Fruit fly (Drosophila melanogaster) whole organism, embryonic: Measurements from ENCODE around the gene tau.

ENCODE experiments used
- Antp ChIP-seq: fragments of 200-800 bp; sonication (Bioruptor generic); optimal IDR thresholded peaks from 3 replicates; lab custom pipeline; 2016; ENCODE audit warnings: missing biosample characterization, missing genetic modification characterization
- Awh ChIP-seq: fragments of 200-800 bp; sonication (Bioruptor generic); IDR thresholded peaks from 2 replicates; pipeline ENCODE4, ENCODE4 v1.3.6; 2022; ENCODE audit warnings: missing biosample characterization, missing genetic modification characterization
- B-H1 ChIP-seq: fragments of 200-800 bp; sonication (Bioruptor generic); IDR thresholded peaks from 3 replicates; pipeline ENCODE4 v1.3.6; 2022; ENCODE audit warnings: missing biosample characterization, missing genetic modification characterization
- Bdp1 ChIP-seq: fragments of 200-800 bp; sonication (Bioruptor generic); optimal IDR thresholded peaks from 3 replicates; lab custom pipeline; 2016; ENCODE audit warnings: missing biosample characterization, missing genetic modification characterization
- Bgb ChIP-seq: fragments of 200-800 bp; sonication (Bioruptor generic); IDR thresholded peaks from 2 replicates; pipeline ENCODE4 v1.3.6; 2022; ENCODE audit warnings: missing biosample characterization, missing genetic modification characterization; ENCODE audit not compliant: partially characterized antibody
- CG10959 ChIP-seq: fragments of 200-800 bp; sonication (Bioruptor generic); IDR thresholded peaks from 2 replicates; pipeline ENCODE4 v1.3.6; 2022; ENCODE audit warnings: missing biosample characterization, missing genetic modification characterization
- CG12299 ChIP-seq: fragments of 200-800 bp; sonication (Bioruptor generic); optimal IDR thresholded peaks from 2 replicates; lab custom pipeline; 2018; ENCODE audit warnings: missing biosample characterization, mild to moderate bottlenecking, missing genetic modification characterization
- CG12744 ChIP-seq: fragments of 200-800 bp; sonication (Bioruptor generic); optimal IDR thresholded peaks from 2 replicates; lab custom pipeline; 2016; ENCODE audit warnings: missing biosample characterization, missing genetic modification characterization
- CG13296 ChIP-seq: fragments of 200-800 bp; sonication (Bioruptor generic); optimal IDR thresholded peaks from 3 replicates; lab custom pipeline; 2018; ENCODE audit warnings: missing biosample characterization, mild to moderate bottlenecking, missing genetic modification characterization
- CG13775 ChIP-seq: fragments of 200-800 bp; sonication (Bioruptor generic); optimal IDR thresholded peaks from 3 replicates; lab custom pipeline; 2017; ENCODE audit warnings: missing biosample characterization, mild to moderate bottlenecking, missing genetic modification characterization
- CG13894 ChIP-seq: fragments of 200-800 bp; sonication (Bioruptor generic); optimal IDR thresholded peaks from 3 replicates; lab custom pipeline; 2018; ENCODE audit warnings: missing biosample characterization, mild to moderate bottlenecking, missing genetic modification characterization, moderate library complexity
- CG14014 ChIP-seq: fragments of 200-800 bp; sonication (Bioruptor generic); IDR thresholded peaks from 2 replicates; pipeline ENCODE4 v1.3.6; 2022; ENCODE audit warnings: missing biosample characterization, missing genetic modification characterization
- CG17186 ChIP-seq: fragments of 200-800 bp; sonication (Bioruptor generic); optimal IDR thresholded peaks from 3 replicates; lab custom pipeline; 2017; ENCODE audit warnings: missing biosample characterization, missing genetic modification reagents, missing genetic modification characterization
- CG2120 ChIP-seq: fragments of 200-800 bp; sonication (Bioruptor generic); optimal IDR thresholded peaks from 3 replicates; lab custom pipeline; 2016; ENCODE audit warnings: missing biosample characterization, missing genetic modification characterization
- CG4730 ChIP-seq: fragments of 200-800 bp; sonication (Bioruptor generic); IDR thresholded peaks from 2 replicates; pipeline ENCODE4 v1.3.6; 2022; ENCODE audit warnings: missing biosample characterization, missing genetic modification characterization
- CG5180 ChIP-seq: fragments of 200-800 bp; sonication (Bioruptor generic); optimal IDR thresholded peaks from 3 replicates; lab custom pipeline; 2017; ENCODE audit warnings: missing biosample characterization, missing genetic modification characterization, mild to moderate bottlenecking, moderate library complexity, missing genetic modification reagents
- CG7357 ChIP-seq: fragments of 200-800 bp; sonication (Bioruptor generic); IDR thresholded peaks from 3 replicates; pipeline ENCODE4 v1.3.6; 2022; ENCODE audit warnings: missing biosample characterization, missing genetic modification characterization
- CG7786 ChIP-seq: fragments of 200-800 bp; sonication (Bioruptor generic); optimal IDR thresholded peaks from 2 replicates; lab custom pipeline; 2016; ENCODE audit warnings: missing biosample characterization, missing genetic modification characterization
- CG8290 ChIP-seq, 3 experiments: fragments of 200-800 bp; sonication (Bioruptor generic); optimal IDR thresholded peaks; 2 replicates each; lab custom pipeline; 2016 to 2019; ENCODE audit warnings: missing biosample characterization in 3 of 3, missing genetic modification characterization in 3 of 3, mild to moderate bottlenecking in 2 of 3, moderate library complexity in 1 of 3
- CG9797 ChIP-seq: fragments of 200-800 bp; sonication (Bioruptor generic); optimal IDR thresholded peaks from 3 replicates; lab custom pipeline; 2018; ENCODE audit warnings: missing biosample characterization, mild to moderate bottlenecking, missing genetic modification characterization
- Chrac-16 ChIP-seq: fragments of 200-800 bp; sonication (Bioruptor generic); optimal IDR thresholded peaks from 3 replicates; lab custom pipeline; 2016; ENCODE audit warnings: missing biosample characterization, missing genetic modification characterization
- CkIIα-i1 ChIP-seq: fragments of 200-800 bp; sonication (Bioruptor generic); IDR thresholded peaks from 2 replicates; pipeline ENCODE4 v1.3.6; 2022; ENCODE audit warnings: missing biosample characterization, missing genetic modification characterization
- CoRest ChIP-seq: fragments of 200-800 bp; sonication (Bioruptor generic); optimal IDR thresholded peaks from 3 replicates; lab custom pipeline; 2018; ENCODE audit warnings: missing biosample characterization, mild to moderate bottlenecking, missing genetic modification characterization, moderate library complexity
- H15 ChIP-seq: fragments of 200-800 bp; sonication (Bioruptor generic); IDR thresholded peaks from 3 replicates; pipeline ENCODE4 v1.3.6; 2022; ENCODE audit warnings: missing biosample characterization, missing genetic modification characterization
- HLH4C ChIP-seq: fragments of 200-800 bp; sonication (Bioruptor generic); IDR thresholded peaks from 3 replicates; pipeline ENCODE4 v1.3.6; 2022; ENCODE audit warnings: missing biosample characterization, missing genetic modification characterization; ENCODE audit not compliant: partially characterized antibody
- Hmx ChIP-seq: fragments of 200-800 bp; sonication (Bioruptor generic); optimal IDR thresholded peaks from 2 replicates; lab custom pipeline; 2016; ENCODE audit warnings: missing biosample characterization, missing genetic modification characterization
- Lpt ChIP-seq: fragments of >200 bp; optimal IDR thresholded peaks from 2 replicates; lab custom pipeline; 2018; ENCODE audit warnings: missing biosample characterization, missing genetic modification characterization
- MESR4 ChIP-seq: fragments of 200-800 bp; sonication (Bioruptor generic); optimal IDR thresholded peaks from 2 replicates; lab custom pipeline; 2018; ENCODE audit warnings: missing biosample characterization, mild to moderate bottlenecking, missing genetic modification characterization, moderate library complexity
- NC2β ChIP-seq: fragments of 200-800 bp; sonication (Bioruptor generic); optimal IDR thresholded peaks from 2 replicates; lab custom pipeline; 2016; ENCODE audit warnings: missing biosample characterization, missing genetic modification characterization
- NFAT ChIP-seq: fragments of 200-800 bp; sonication (Bioruptor generic); IDR thresholded peaks from 2 replicates; pipeline ENCODE4 v1.3.6; 2022; ENCODE audit warnings: missing biosample characterization, missing genetic modification characterization
- Sox102F ChIP-seq: fragments of 200-800 bp; sonication (Bioruptor generic); optimal IDR thresholded peaks from 2 replicates; lab custom pipeline; 2018; ENCODE audit warnings: missing biosample characterization, mild to moderate bottlenecking, missing genetic modification characterization, moderate library complexity
- cad ChIP-seq: fragments of >200 bp; optimal IDR thresholded peaks from 2 replicates; lab custom pipeline; 2017; ENCODE audit warnings: missing biosample characterization, missing genetic modification characterization
- corto ChIP-seq: fragments of 200-800 bp; sonication (Bioruptor generic); optimal IDR thresholded peaks from 2 replicates; lab custom pipeline; 2016; ENCODE audit warnings: missing biosample characterization, mild to moderate bottlenecking, missing genetic modification characterization, moderate library complexity
- gem ChIP-seq: fragments of 200-800 bp; sonication (Bioruptor generic); optimal IDR thresholded peaks from 2 replicates; lab custom pipeline; 2019; ENCODE audit warnings: missing biosample characterization, mild to moderate bottlenecking, missing genetic modification characterization, moderate library complexity
- gro ChIP-seq: fragments of 200-800 bp; sonication (Bioruptor generic); optimal IDR thresholded peaks from 2 replicates; lab custom pipeline; 2016; ENCODE audit warnings: missing biosample characterization, missing genetic modification characterization
- hbn ChIP-seq: fragments of 200-800 bp; sonication (Bioruptor generic); IDR thresholded peaks from 2 replicates; pipeline ENCODE4 v1.3.6; 2022; ENCODE audit warnings: missing biosample characterization, missing genetic modification characterization; ENCODE audit not compliant: partially characterized antibody
- lmd ChIP-seq: fragments of 200-800 bp; sonication (Bioruptor generic); IDR thresholded peaks from 2 replicates; pipeline ENCODE4 v1.3.6; 2022; ENCODE audit warnings: missing biosample characterization, missing genetic modification characterization
- nom ChIP-seq: fragments of 200-800 bp; sonication (Bioruptor generic); optimal IDR thresholded peaks from 2 replicates; lab custom pipeline; 2017; ENCODE audit warnings: missing biosample characterization, missing genetic modification characterization, mild to moderate bottlenecking, moderate library complexity, missing genetic modification reagents
- odd ChIP-seq: fragments of 200-800 bp; sonication (Bioruptor generic); optimal IDR thresholded peaks from 2 replicates; lab custom pipeline; 2017; ENCODE audit warnings: missing biosample characterization, mild to moderate bottlenecking, missing genetic modification characterization
- peb ChIP-seq: fragments of 200-800 bp; sonication (Bioruptor generic); IDR thresholded peaks from 2 replicates; pipeline ENCODE4 v1.3.6; 2022; ENCODE audit warnings: missing biosample characterization, missing genetic modification characterization
- pita ChIP-seq: fragments of 200-800 bp; sonication (Bioruptor generic); optimal IDR thresholded peaks from 2 replicates; lab custom pipeline; 2017; ENCODE audit warnings: missing biosample characterization, mild to moderate bottlenecking, missing genetic modification characterization
- pros ChIP-seq: fragments of 200-800 bp; sonication (Bioruptor generic); optimal IDR thresholded peaks from 3 replicates; lab custom pipeline; 2019; ENCODE audit warnings: missing biosample characterization, mild to moderate bottlenecking, missing genetic modification characterization, moderate library complexity
- pum ChIP-seq: fragments of 200-800 bp; sonication (Bioruptor generic); optimal IDR thresholded peaks from 2 replicates; lab custom pipeline; 2016; ENCODE audit warnings: missing biosample characterization, missing genetic modification characterization
- sd ChIP-seq: fragments of 200-800 bp; sonication (Bioruptor generic); optimal IDR thresholded peaks from 3 replicates; lab custom pipeline; 2018; ENCODE audit warnings: missing biosample characterization, mild to moderate bottlenecking, missing genetic modification characterization, moderate library complexity
- sisA ChIP-seq: fragments of 200-800 bp; sonication (Bioruptor generic); IDR thresholded peaks from 2 replicates; pipeline ENCODE4 v1.3.6; 2022; ENCODE audit warnings: missing biosample characterization, missing genetic modification characterization
- sug ChIP-seq: fragments of 200-800 bp; optimal IDR thresholded peaks from 2 replicates; lab custom pipeline; 2019; ENCODE audit warnings: missing biosample characterization, mild to moderate bottlenecking, missing genetic modification characterization, moderate library complexity
- twi ChIP-seq: fragments of 200-800 bp; optimal IDR thresholded peaks from 2 replicates; lab custom pipeline; 2019; ENCODE audit warnings: missing biosample characterization, mild to moderate bottlenecking, missing genetic modification characterization, moderate library complexity
- unpg ChIP-seq: fragments of 200-800 bp; sonication (Bioruptor generic); optimal IDR thresholded peaks from 3 replicates; lab custom pipeline; 2018; ENCODE audit warnings: missing biosample characterization, mild to moderate bottlenecking, missing genetic modification characterization, moderate library complexity
- zfh1 ChIP-seq: fragments of 200-800 bp; sonication (Bioruptor generic); IDR thresholded peaks from 3 replicates; pipeline ENCODE4 v1.3.6; 2022; ENCODE audit warnings: missing biosample characterization, missing genetic modification characterization

Gene tau

DNA sequence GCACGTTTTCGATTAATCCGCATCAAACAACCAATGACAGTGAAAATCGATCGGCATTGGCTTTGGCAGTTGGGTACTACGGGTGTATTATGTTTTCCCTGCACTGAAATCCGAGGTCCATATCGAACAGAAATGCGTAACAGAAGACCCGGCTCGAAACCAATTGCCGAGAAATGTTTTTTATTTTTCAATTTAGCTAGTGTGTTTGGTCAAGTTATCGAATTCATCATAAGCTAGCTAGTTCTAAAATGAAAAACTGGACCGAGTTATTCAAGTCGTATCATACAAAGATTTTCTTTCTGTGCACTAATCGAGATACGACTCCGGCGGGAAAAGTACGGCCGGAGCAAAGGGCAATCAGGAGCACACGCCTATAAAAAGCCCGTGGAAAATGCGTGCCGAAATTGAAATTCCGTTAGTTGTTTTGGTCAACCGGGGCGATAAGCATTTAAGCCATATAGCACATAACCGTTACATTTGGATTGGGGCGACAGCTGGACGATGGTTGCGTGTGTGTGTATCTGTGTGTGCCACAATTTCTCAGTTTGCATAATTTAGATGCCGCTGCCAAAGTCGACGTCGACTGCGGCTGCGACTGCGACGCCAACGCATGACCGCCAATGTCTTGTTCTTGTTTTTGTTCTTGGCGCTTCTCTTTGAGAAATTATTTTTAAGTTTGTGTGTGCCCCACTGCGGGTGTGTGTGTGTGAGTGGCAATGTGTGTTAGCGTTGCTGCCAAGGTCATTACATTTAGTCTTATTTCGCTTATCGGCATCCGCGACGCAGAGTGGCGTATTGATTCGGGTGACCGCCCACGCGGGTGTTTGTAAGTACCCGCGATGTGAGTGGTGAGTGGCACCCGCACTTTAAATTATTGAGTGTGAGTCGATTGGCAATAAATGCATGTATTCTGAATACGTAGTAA lies 47.4 kb downstream of the tau start (continued):
- no peak for TF ChIP-seq Awh (GFP tag; lab: Robert Waterston, UW)
- TF ChIP-seq CG12744 (GFP tag; lab: Kevin White, UChicago): no peak
- no peak for TF ChIP-seq CkIIα-i1
- TF ChIP-seq unpg (GFP tag; lab: Kevin White, UChicago): no peak
- peak; percentile 19 for TF ChIP-seq CG2120 (GFP tag; lab: Kevin White, UChicago)
- TF ChIP-seq CG5180: no peak
- TF ChIP-seq CG9797 (GFP tag; lab: Kevin White, UChicago): no peak
- TF ChIP-seq CG12299: no peak
- no peak for TF ChIP-seq CG10959 (GFP tag; lab: Robert Waterston, UW)
- no peak for TF ChIP-seq NFAT
- TF ChIP-seq Bgb (GFP tag; lab: Robert Waterston, UW): no peak
- TF ChIP-seq sug (tag; lab: Kevin White, UChicago): no peak
- TF ChIP-seq CG7786 (GFP tag; lab: Kevin White, UChicago): no peak
- no peak for TF ChIP-seq zfh1 (GFP tag; lab: Robert Waterston, UW)
- TF ChIP-seq hbn (GFP tag; lab: Robert Waterston, UW): no peak
- no peak for TF ChIP-seq Bdp1 (GFP tag; lab: Kevin White, UChicago)
- TF ChIP-seq gro (GFP tag; lab: Kevin White, UChicago): peak; percentile 12
- TF ChIP-seq odd (GFP tag; lab: Kevin White, UChicago): no peak
- no peak for TF ChIP-seq pum
- no peak for TF ChIP-seq peb
- TF ChIP-seq pros: no peak
- no peak for TF ChIP-seq H15 (GFP tag; lab: Robert Waterston, UW)
- TF ChIP-seq Antp: peak; percentile 9
- TF ChIP-seq NC2β: no peak
- TF ChIP-seq gem (tag; lab: Kevin White, UChicago): peak; percentile 26
- no peak for TF ChIP-seq sisA
- no peak for TF ChIP-seq Chrac-16 (GFP tag; lab: Kevin White, UChicago)
- no peak for TF ChIP-seq nom (GFP tag; lab: Kevin White, UChicago)
- no peak for TF ChIP-seq B-H1 (GFP tag; lab: Robert Waterston, UW)
- no peak for TF ChIP-seq CG8290 (GFP tag; optimal IDR thresholded peaks at IDR 0.05; lab: Kevin White, UChicago)
- TF ChIP-seq CG8290 (tag; optimal IDR thresholded peaks at IDR 0.05; lab: Kevin White, UChicago): no peak
- no peak for TF ChIP-seq Lpt
- peak; percentile 14 for TF ChIP-seq CG13894 (tag; lab: Kevin White, UChicago)
- TF ChIP-seq CG13296 (GFP tag; lab: Kevin White, UChicago): no peak
- no peak for TF ChIP-seq CG7357 (GFP tag; lab: Robert Waterston, UW)
- TF ChIP-seq HLH4C (GFP tag; lab: Robert Waterston, UW): no peak
- TF ChIP-seq Sox102F (GFP tag; lab: Kevin White, UChicago): peak; percentile 17
- TF ChIP-seq sd (tag; lab: Kevin White, UChicago): peak; percentile 5
- no peak for TF ChIP-seq pita (GFP tag; lab: Kevin White, UChicago)
- TF ChIP-seq CG17186 (GFP tag; lab: Kevin White, UChicago): no peak
- TF ChIP-seq lmd: peak; percentile 18; the same call in 1 of the 2 replicates
- no peak for TF ChIP-seq MESR4 (GFP tag; lab: Kevin White, UChicago)
- TF ChIP-seq CG4730 (GFP tag; lab: Robert Waterston, UW): no peak
- TF ChIP-seq corto (GFP tag; lab: Kevin White, UChicago): no peak
- TF ChIP-seq cad (GFP tag; lab: Kevin White, UChicago): no peak
- no peak for TF ChIP-seq twi (tag; lab: Kevin White, UChicago)
- no peak for TF ChIP-seq CG13775
- TF ChIP-seq CoRest (tag; lab: Kevin White, UChicago): no peak
- TF ChIP-seq Hmx (GFP tag; lab: Kevin White, UChicago): no peak
- TF ChIP-seq CG14014 (GFP tag; lab: Robert Waterston, UW): peak; percentile 20; the same call in 1 of the 2 replicates
